Fruit fly (Drosophila melanogaster) whole organism, adult: ENCODE results near the gene PK1-R.
A peak's percentile ranks its signal among the peaks of the same experiment; 100 is the strongest.

ENCODE experiments used
- CG11617 ChIP-seq: fragments of 200-800 bp; sonication (Bioruptor generic); optimal IDR thresholded peaks from 2 replicates; lab custom pipeline; 2017; ENCODE audit warnings: mild to moderate bottlenecking, missing biosample characterization, missing genetic modification reagents, missing genetic modification characterization
- CG12768 ChIP-seq: fragments of 200-800 bp; sonication (Bioruptor generic); optimal IDR thresholded peaks from 2 replicates; lab custom pipeline; 2017; ENCODE audit warnings: missing biosample characterization, missing genetic modification characterization, mild to moderate bottlenecking, moderate library complexity, missing genetic modification reagents
- CG5204 ChIP-seq: fragments of 200-800 bp; sonication (Bioruptor generic); optimal IDR thresholded peaks from 2 replicates; lab custom pipeline; 2016; ENCODE audit warnings: missing biosample characterization, missing genetic modification characterization
- CG7101 ChIP-seq: fragments of 200-800 bp; sonication (Bioruptor generic); optimal IDR thresholded peaks from 2 replicates; lab custom pipeline; 2018; ENCODE audit warnings: missing biosample characterization, mild to moderate bottlenecking, missing genetic modification characterization, moderate library complexity
- cnc ChIP-seq, 2 experiments: fragments of >200 bp; optimal IDR thresholded peaks; 2 replicates each; lab custom pipeline; 2017
- toe ChIP-seq: fragments of 200-800 bp; sonication (Bioruptor generic); optimal IDR thresholded peaks from 2 replicates; lab custom pipeline; 2016; ENCODE audit warnings: missing biosample characterization, missing genetic modification characterization

DNA sequence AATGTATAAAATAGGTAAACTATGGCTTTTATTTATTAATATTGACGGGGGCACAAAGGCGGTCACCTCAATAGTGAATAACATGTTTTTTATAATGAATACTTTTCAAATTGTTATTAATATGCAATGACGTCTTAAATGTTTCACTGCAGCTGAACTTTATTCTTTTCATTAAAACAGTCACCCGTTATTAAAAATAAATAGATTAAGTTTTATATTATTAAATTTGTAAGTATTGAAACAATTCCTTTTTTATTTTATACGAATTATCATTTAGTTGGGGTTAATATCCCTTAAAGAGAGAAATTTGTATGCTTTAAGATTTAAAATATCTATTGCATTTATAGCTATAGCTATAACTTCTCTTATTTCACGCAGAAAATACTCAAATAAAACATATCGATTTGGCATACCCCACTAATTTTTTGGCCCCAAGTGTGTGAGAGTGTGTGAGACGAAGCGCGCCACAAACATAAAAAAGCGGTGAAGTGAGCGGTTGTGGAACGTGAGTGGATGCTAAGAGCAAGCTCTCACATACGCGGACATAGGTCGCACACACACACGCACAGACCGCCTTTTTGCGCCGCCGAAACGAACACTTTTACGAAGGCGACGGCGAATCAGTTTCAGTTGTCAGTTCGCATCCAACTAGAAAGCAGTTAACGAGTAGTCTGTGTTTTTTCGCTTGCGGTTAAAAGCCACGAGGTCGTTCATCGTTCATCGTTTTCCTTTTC lies 46.4 kb downstream of the PK1-R start, which contains the start of gene foxo:
- TF ChIP-seq CG11617 (GFP tag; lab: Kevin White, UChicago) = peak; percentile 84
- TF ChIP-seq CG5204 (GFP tag; lab: Kevin White, UChicago) = peak; percentile 48
- TF ChIP-seq CG7101 (tag; lab: Kevin White, UChicago) = peak; percentile 66
- peak; percentile 24 for TF ChIP-seq toe (GFP tag; lab: Kevin White, UChicago)
- TF ChIP-seq CG12768 (GFP tag; lab: Kevin White, UChicago) = peak; percentile 57
- TF ChIP-seq cnc (optimal IDR thresholded peaks at IDR 0.05; lab: Kevin White, UChicago) = no peak
